Fruit fly (Drosophila melanogaster) whole organism, wandering third instar larva: ENCODE results near the gene CG13931.

ENCODE experiments used
- CG32264 ChIP-seq: fragments of 200-800 bp; sonication (Bioruptor generic); optimal IDR thresholded peaks from 2 replicates; lab custom pipeline; 2016; ENCODE audit warnings: missing biosample characterization, missing genetic modification characterization
- CG9705 ChIP-seq: fragments of 200-800 bp; sonication (Bioruptor generic); optimal IDR thresholded peaks from 2 replicates; lab custom pipeline; 2018; ENCODE audit warnings: missing biosample characterization, mild to moderate bottlenecking, missing genetic modification characterization
- CrebA ChIP-seq: fragments of 200-800 bp; sonication (Bioruptor generic); optimal IDR thresholded peaks from 2 replicates; lab custom pipeline; 2016; ENCODE audit warnings: missing biosample characterization, mild to moderate bottlenecking, missing genetic modification characterization, borderline replicate concordance
- Dfd ChIP-seq: fragments of >200 bp; optimal IDR thresholded peaks from 2 replicates; lab custom pipeline; 2017; ENCODE audit warnings: missing biosample characterization, missing genetic modification characterization
- Dif ChIP-seq: fragments of 200-275, 200-300 bp; sonication (Bioruptor generic); optimal IDR thresholded peaks from 2 replicates; lab custom pipeline; 2018; ENCODE audit warnings: missing biosample characterization, missing genetic modification characterization; ENCODE audit not compliant: partially characterized antibody
- GATAd ChIP-seq: sonication (Bioruptor generic); optimal IDR thresholded peaks from 2 replicates; lab custom pipeline; 2016; ENCODE audit warnings: missing biosample characterization, missing genetic modification characterization
- HLH106 ChIP-seq: fragments of 200-800 bp; optimal IDR thresholded peaks from 3 replicates; lab custom pipeline; 2019; ENCODE audit warnings: missing biosample characterization, mild to moderate bottlenecking, missing genetic modification characterization, moderate library complexity
- Hnf4 ChIP-seq: fragments of 200-800 bp; sonication (Bioruptor generic); optimal IDR thresholded peaks from 2 replicates; lab custom pipeline; 2016; ENCODE audit warnings: missing biosample characterization, mild to moderate bottlenecking, missing genetic modification characterization
- Hr78 ChIP-seq: fragments of >200 bp; optimal IDR thresholded peaks from 2 replicates; lab custom pipeline; 2017; ENCODE audit warnings: missing biosample characterization, missing genetic modification characterization
- Hr83 ChIP-seq: fragments of 200-300 bp; sonication (Bioruptor generic); optimal IDR thresholded peaks from 2 replicates; lab custom pipeline; 2016; ENCODE audit warnings: missing biosample characterization, mild to moderate bottlenecking, missing genetic modification characterization, moderate library complexity; ENCODE audit not compliant: poor library complexity, severe bottlenecking
- Jra ChIP-seq: sonication (Bioruptor generic); optimal IDR thresholded peaks from 2 replicates; lab custom pipeline; 2016; ENCODE audit warnings: missing biosample characterization, missing genetic modification characterization
- Mio ChIP-seq: sonication (Bioruptor generic); optimal IDR thresholded peaks from 2 replicates; lab custom pipeline; 2016; ENCODE audit warnings: missing biosample characterization, missing genetic modification characterization
- Myc ChIP-seq: fragments of >200 bp; optimal IDR thresholded peaks from 2 replicates; lab custom pipeline; 2017
- N ChIP-seq: fragments of >200 bp; optimal IDR thresholded peaks from 2 replicates; lab custom pipeline; 2018; ENCODE audit warnings: missing biosample characterization, missing external identifiers, missing genetic modification characterization
- OdsH ChIP-seq: fragments of 200-800 bp; sonication (Bioruptor generic); optimal IDR thresholded peaks from 2 replicates; lab custom pipeline; 2016; ENCODE audit warnings: missing biosample characterization, mild to moderate bottlenecking, missing genetic modification characterization
- Rel ChIP-seq, 2 experiments: fragments of 200-800 bp; sonication (Bioruptor generic) in 1 of 2; optimal IDR thresholded peaks; 2 replicates in 1 of 2; 3 replicates in 1 of 2; lab custom pipeline; 2016 to 2019; ENCODE audit warnings: mild to moderate bottlenecking in 2 of 2, missing biosample characterization in 2 of 2, missing genetic modification characterization in 2 of 2, moderate library complexity in 1 of 2
- Sp1 ChIP-seq: fragments of 200-800 bp; sonication (Bioruptor generic); optimal IDR thresholded peaks from 3 replicates; lab custom pipeline; 2019; ENCODE audit warnings: missing biosample characterization, mild to moderate bottlenecking, missing genetic modification characterization, moderate library complexity
- Vsx2 ChIP-seq: fragments of 200-300, 225-300 bp; sonication (Bioruptor generic); optimal IDR thresholded peaks from 2 replicates; lab custom pipeline; 2018; ENCODE audit warnings: missing biosample characterization, missing genetic modification characterization; ENCODE audit not compliant: partially characterized antibody
- br ChIP-seq: fragments of 200-800 bp; sonication (Bioruptor generic); optimal IDR thresholded peaks from 2 replicates; lab custom pipeline; 2016; ENCODE audit warnings: missing biosample characterization, missing genetic modification characterization
- brk ChIP-seq: fragments of 200-800 bp; sonication (Bioruptor generic); optimal IDR thresholded peaks from 2 replicates; lab custom pipeline; 2016; ENCODE audit warnings: missing biosample characterization, mild to moderate bottlenecking, missing genetic modification characterization
- dl ChIP-seq, 2 experiments: fragments of 175-275, 200-275 bp in 1 of 2; fragments of 200-275 bp in 1 of 2; sonication (Bioruptor generic); optimal IDR thresholded peaks; lab custom pipeline; 2018; ENCODE audit warnings: mild to moderate bottlenecking in 2 of 2, missing biosample characterization in 2 of 2, missing genetic modification characterization in 2 of 2, moderate library complexity in 2 of 2; ENCODE audit not compliant: partially characterized antibody in 2 of 2, insufficient read depth in 1 of 2
- dmrt93B ChIP-seq: fragments of 200-800 bp; sonication (Bioruptor generic); optimal IDR thresholded peaks from 2 replicates; lab custom pipeline; 2018; ENCODE audit warnings: missing biosample characterization, mild to moderate bottlenecking, missing genetic modification characterization
- dsf ChIP-seq: sonication (Bioruptor generic); optimal IDR thresholded peaks from 2 replicates; lab custom pipeline; 2016; ENCODE audit warnings: missing biosample characterization, missing genetic modification characterization, borderline replicate concordance
- ey ChIP-seq: fragments of 200-800 bp; sonication (Bioruptor generic); optimal IDR thresholded peaks from 2 replicates; lab custom pipeline; 2016; ENCODE audit warnings: missing biosample characterization, missing genetic modification characterization
- foxo ChIP-seq, 2 experiments: fragments of 200-800 bp; sonication (Bioruptor generic); optimal IDR thresholded peaks; 2 replicates in 1 of 2; 3 replicates in 1 of 2; lab custom pipeline; 2016 to 2017; ENCODE audit warnings: missing biosample characterization in 2 of 2, missing genetic modification characterization in 2 of 2
- fru ChIP-seq: fragments of 200-800 bp; sonication (Bioruptor generic); optimal IDR thresholded peaks from 3 replicates; lab custom pipeline; 2016; ENCODE audit warnings: missing biosample characterization, mild to moderate bottlenecking, missing genetic modification characterization
- h ChIP-seq: fragments of 200-800 bp; sonication (Bioruptor generic); optimal IDR thresholded peaks from 3 replicates; lab custom pipeline; 2016; ENCODE audit warnings: missing biosample characterization, mild to moderate bottlenecking, missing genetic modification characterization
- jim ChIP-seq: fragments of 175-275, 200-325 bp; sonication (Bioruptor generic); optimal IDR thresholded peaks from 2 replicates; lab custom pipeline; 2016; ENCODE audit warnings: missing biosample characterization, mild to moderate bottlenecking, missing genetic modification characterization
- psq ChIP-seq: fragments of 200-800 bp; sonication (Bioruptor generic); optimal IDR thresholded peaks from 3 replicates; lab custom pipeline; 2017; ENCODE audit warnings: missing biosample characterization, mild to moderate bottlenecking, missing genetic modification characterization, moderate library complexity
- rgr ChIP-seq: fragments of 200-800 bp; sonication (Bioruptor generic); optimal IDR thresholded peaks from 3 replicates; lab custom pipeline; 2016; ENCODE audit warnings: missing biosample characterization, mild to moderate bottlenecking, missing genetic modification characterization
- sage ChIP-seq: fragments of 200-800 bp; sonication (Bioruptor generic); optimal IDR thresholded peaks from 2 replicates; lab custom pipeline; 2016; ENCODE audit warnings: missing biosample characterization, mild to moderate bottlenecking, missing genetic modification characterization
- tai ChIP-seq: sonication (Bioruptor generic); optimal IDR thresholded peaks from 2 replicates; lab custom pipeline; 2016; ENCODE audit warnings: missing biosample characterization, missing genetic modification characterization
- usp ChIP-seq: fragments of >200 bp; optimal IDR thresholded peaks from 2 replicates; lab custom pipeline; 2017; ENCODE audit warnings: missing biosample characterization, missing genetic modification characterization
- woc ChIP-seq: sonication (Bioruptor generic); optimal IDR thresholded peaks from 2 replicates; lab custom pipeline; 2016; ENCODE audit warnings: missing biosample characterization, mild to moderate bottlenecking, missing genetic modification characterization

The CG13931 gene

DNA sequence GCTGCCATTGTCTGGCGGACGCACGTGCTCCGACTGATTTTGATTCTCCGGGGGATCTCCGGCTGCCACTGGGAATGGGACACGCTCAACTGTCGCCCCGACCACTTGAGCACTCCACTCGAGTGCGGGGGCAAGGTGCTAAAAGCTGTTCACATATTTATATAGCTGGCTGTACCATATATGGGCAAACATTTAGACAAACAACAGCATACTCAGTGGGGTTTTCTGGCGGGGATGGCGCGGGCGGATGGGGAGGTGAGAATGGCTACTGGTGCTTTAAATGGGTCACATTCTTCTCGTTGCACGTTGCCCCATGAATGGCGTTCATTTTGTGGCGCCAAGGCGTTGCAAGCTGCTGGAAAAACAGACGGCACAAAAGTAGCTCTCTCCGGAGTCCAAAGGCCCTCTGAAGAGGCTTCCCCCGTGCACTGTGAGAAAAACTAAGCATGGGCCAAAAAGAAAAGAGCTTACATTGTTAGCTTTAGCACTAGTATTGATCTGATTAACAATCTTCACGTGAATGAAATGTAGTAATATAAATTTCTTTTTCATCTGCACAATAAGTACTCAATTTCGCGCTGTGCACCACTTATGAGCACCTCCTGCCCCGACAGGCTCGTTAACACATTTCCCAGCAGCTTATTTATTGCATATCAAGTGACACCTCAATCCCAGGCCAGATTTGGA lies 11.3 kb downstream of the CG13931 start:
- TF ChIP-seq HLH106 (tag; lab: Kevin White, UChicago) (peak; percentile 45), br (peak; percentile 48), Hr83 (GFP tag; lab: Kevin White, UChicago) (peak; percentile 92), Sp1 (GFP tag; lab: Kevin White, UChicago) (peak; percentile 20), woc (GFP tag; lab: Kevin White, UChicago) (peak; percentile 15), jim (GFP tag; lab: Kevin White, UChicago) (peak; percentile 14), Dfd (GFP tag; lab: Kevin White, UChicago) (no peak), rgr (GFP tag; lab: Kevin White, UChicago) (peak; percentile 46), foxo (GFP tag; optimal IDR thresholded peaks at IDR 0.05; lab: Kevin White, UChicago) (peak in 1 of 2 experiments; percentile 63), dmrt93B (GFP tag; lab: Kevin White, UChicago) (peak; percentile 34), CrebA (GFP tag; lab: Kevin White, UChicago) (no peak), CG9705 (GFP tag; lab: Kevin White, UChicago) (no peak), h (GFP tag; lab: Kevin White, UChicago) (peak; percentile 71), Hnf4 (GFP tag; lab: Kevin White, UChicago) (peak; percentile 19), N (GFP tag; lab: Kevin White, UChicago) (no peak), fru (peak; percentile 51), OdsH (GFP tag; lab: Kevin White, UChicago) (peak; percentile 8), Dif (GFP tag; lab: Kevin White, UChicago) (no peak), ey (GFP tag; lab: Kevin White, UChicago) (peak; percentile 45), dsf (no peak)
- TF ChIP-seq, all 38 proteins: peak for 14

DNA sequence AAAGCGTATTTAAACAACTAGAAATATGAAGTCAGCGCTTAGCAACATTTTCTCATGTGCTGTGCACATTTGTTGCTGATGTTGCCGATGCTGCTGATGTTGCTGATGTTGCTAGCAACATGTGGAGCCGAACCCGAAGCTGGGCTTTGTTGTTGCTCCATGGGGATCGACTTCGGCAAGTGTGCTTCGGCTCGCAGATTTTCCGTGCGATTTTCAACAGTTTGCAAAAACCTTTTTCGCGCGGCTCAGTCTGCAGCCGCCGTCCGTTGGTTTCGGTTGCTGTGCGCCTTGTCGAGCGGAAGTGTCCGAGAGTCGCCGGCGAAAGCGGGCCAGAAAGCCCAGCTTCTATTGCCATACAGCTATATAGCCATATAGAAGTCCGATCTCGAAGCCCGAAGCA lies 13.6 kb downstream of the CG13931 start:
- TF ChIP-seq Myc (lab: Kevin White, UChicago) (no peak), Rel (GFP tag; optimal IDR thresholded peaks at IDR 0.05; lab: Kevin White, UChicago) (no peak), Rel (tag; optimal IDR thresholded peaks at IDR 0.05; lab: Kevin White, UChicago) (no peak), sage (GFP tag; lab: Kevin White, UChicago) (no peak), HLH106 (tag; lab: Kevin White, UChicago) (no peak), jim (GFP tag; lab: Kevin White, UChicago) (no peak)

DNA sequence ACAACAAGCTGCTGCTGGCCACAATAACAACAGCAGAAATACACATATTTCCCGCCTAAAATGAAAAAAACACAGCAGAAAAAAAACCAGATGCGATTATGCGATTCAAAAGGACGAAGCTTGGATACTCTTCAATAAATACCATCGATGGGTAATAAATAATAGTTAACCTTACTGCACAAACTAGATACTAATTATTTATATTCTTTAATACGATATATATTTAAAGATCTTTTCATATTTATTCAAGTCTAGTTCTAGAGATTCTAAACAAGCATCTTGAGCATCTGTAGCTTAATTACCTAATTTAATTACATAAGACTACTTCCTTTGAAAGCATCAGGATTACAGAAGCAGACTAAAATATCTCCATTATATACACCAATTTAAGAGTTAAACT lies 14.0 kb downstream of the CG13931 start:
- TF ChIP-seq brk (GFP tag; lab: Kevin White, UChicago), result no peak
- no peak for TF ChIP-seq Rel (GFP tag; optimal IDR thresholded peaks at IDR 0.05; lab: Kevin White, UChicago)
- TF ChIP-seq Rel (tag; optimal IDR thresholded peaks at IDR 0.05; lab: Kevin White, UChicago), result no peak
- TF ChIP-seq Sp1 (GFP tag; lab: Kevin White, UChicago), result no peak
- no peak for TF ChIP-seq psq (GFP tag; lab: Kevin White, UChicago)
- no peak for TF ChIP-seq Hr78 (GFP tag; lab: Kevin White, UChicago)
- no peak for TF ChIP-seq GATAd
- TF ChIP-seq CG9705 (GFP tag; lab: Kevin White, UChicago), result no peak
- TF ChIP-seq Jra, result no peak
- no peak for TF ChIP-seq dsf
- no peak for TF ChIP-seq jim (GFP tag; lab: Kevin White, UChicago)

DNA sequence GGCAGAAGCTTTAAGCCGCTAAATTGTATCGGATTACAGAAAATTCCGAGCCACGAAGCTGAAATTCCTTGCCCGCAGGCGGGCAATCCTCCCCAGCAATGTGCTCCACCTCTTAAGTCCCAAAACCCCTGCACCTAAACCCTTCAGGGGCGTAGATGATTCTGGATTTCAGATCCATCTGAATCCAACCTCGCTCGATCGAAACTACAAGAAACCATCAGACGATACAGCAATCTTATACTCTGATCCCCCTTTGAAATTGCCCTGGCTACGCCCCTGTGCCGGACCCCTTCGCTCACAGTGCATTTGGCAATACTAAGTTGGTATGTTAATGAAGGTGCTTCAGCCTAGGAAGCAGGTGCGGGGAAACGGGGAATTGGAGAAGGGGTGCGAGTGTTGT lies 19.1 kb downstream of the CG13931 start:
- TF ChIP-seq CG9705 (GFP tag; lab: Kevin White, UChicago), result peak; percentile 47
- TF ChIP-seq ey (GFP tag; lab: Kevin White, UChicago), result peak; percentile 65
- TF ChIP-seq dmrt93B (GFP tag; lab: Kevin White, UChicago), result peak; percentile 49
- no peak for TF ChIP-seq N (GFP tag; lab: Kevin White, UChicago)
- TF ChIP-seq Hr83 (GFP tag; lab: Kevin White, UChicago), result no peak
- peak; percentile 50 for TF ChIP-seq psq (GFP tag; lab: Kevin White, UChicago)
- no peak for TF ChIP-seq Jra
- peak in 1 of 2 experiments; percentile 76 for TF ChIP-seq foxo (GFP tag; optimal IDR thresholded peaks at IDR 0.05; lab: Kevin White, UChicago)
- TF ChIP-seq brk (GFP tag; lab: Kevin White, UChicago), result peak; percentile 5
- TF ChIP-seq GATAd, result no peak
- no peak for TF ChIP-seq Vsx2 (GFP tag; lab: Kevin White, UChicago)
- TF ChIP-seq CG32264 (GFP tag; lab: Kevin White, UChicago), result peak; percentile 77
- peak; percentile 58 for TF ChIP-seq rgr (GFP tag; lab: Kevin White, UChicago)
- TF ChIP-seq OdsH (GFP tag; lab: Kevin White, UChicago), result peak; percentile 55
- TF ChIP-seq fru, result peak; percentile 73
- TF ChIP-seq Hr78 (GFP tag; lab: Kevin White, UChicago), result no peak
- no peak for TF ChIP-seq jim (GFP tag; lab: Kevin White, UChicago)
- TF ChIP-seq usp, result no peak
- TF ChIP-seq dl (GFP tag; optimal IDR thresholded peaks at IDR 0.05; lab: Kevin White, UChicago; ENCODE audit: insufficient read depth in 1 of 2, partially characterized antibody in 2 of 2), result no peak
- TF ChIP-seq Dfd (GFP tag; lab: Kevin White, UChicago), result no peak
- TF ChIP-seq Rel (GFP tag; optimal IDR thresholded peaks at IDR 0.05; lab: Kevin White, UChicago), result no peak
- no peak for TF ChIP-seq Rel (tag; optimal IDR thresholded peaks at IDR 0.05; lab: Kevin White, UChicago)
- no peak for TF ChIP-seq Myc (lab: Kevin White, UChicago)
- peak; percentile 49 for TF ChIP-seq Hnf4 (GFP tag; lab: Kevin White, UChicago)
- peak; percentile 1 for TF ChIP-seq sage (GFP tag; lab: Kevin White, UChicago)
- peak; percentile 58 for TF ChIP-seq br
- peak; percentile 76 for TF ChIP-seq HLH106 (tag; lab: Kevin White, UChicago)
- peak; percentile 55 for TF ChIP-seq woc (GFP tag; lab: Kevin White, UChicago)
- no peak for TF ChIP-seq tai (GFP tag; lab: Kevin White, UChicago)
- TF ChIP-seq Mio (GFP tag; lab: Kevin White, UChicago), result no peak
- TF ChIP-seq Sp1 (GFP tag; lab: Kevin White, UChicago), result peak; percentile 65
- peak; percentile 42 for TF ChIP-seq h (GFP tag; lab: Kevin White, UChicago)
